Worm (Caenorhabditis elegans) whole organism, L2 larva: Measurements from ENCODE around the gene T23G5.2.

ENCODE experiments used
- C34F6.9 ChIP-seq: fragments of 150-350 bp; optimal IDR thresholded peaks from 2 replicates; lab custom pipeline; 2014; ENCODE audit warnings: missing biosample characterization, missing genetic modification characterization
- Y55F3AM.14 ChIP-seq: fragments of 200-800 bp; sonication (Bioruptor generic); optimal IDR thresholded peaks from 2 replicates; lab custom pipeline; 2018; ENCODE audit warnings: mild to moderate bottlenecking, missing genetic modification characterization, missing compliant biosample characterization
- alr-1 ChIP-seq: fragments of 150-350 bp; optimal IDR thresholded peaks from 2 replicates; lab custom pipeline; 2014; ENCODE audit warnings: missing biosample characterization, missing genetic modification characterization
- ama-1 ChIP-seq: fragments of 150-350 bp; optimal IDR thresholded peaks from 2 replicates; lab custom pipeline; 2018; ENCODE audit warnings: inconsistent platforms
- blmp-1 ChIP-seq: sonication (generic microtip); optimal IDR thresholded peaks from 2 replicates; lab custom pipeline; 2017; ENCODE audit warnings: missing genetic modification characterization, mild to moderate bottlenecking, missing compliant biosample characterization, antibody characterized with exemption, moderate library complexity; ENCODE audit not compliant: insufficient read depth
- ceh-82 ChIP-seq: fragments of 150-350 bp; optimal IDR thresholded peaks from 2 replicates; lab custom pipeline; 2014; ENCODE audit warnings: missing biosample characterization, missing genetic modification characterization
- crh-2 ChIP-seq: sonication (generic microtip); optimal IDR thresholded peaks from 2 replicates; lab custom pipeline; 2017; ENCODE audit warnings: missing biosample characterization, missing genetic modification characterization
- elt-1 ChIP-seq: fragments of 150-350 bp; optimal IDR thresholded peaks from 2 replicates; lab custom pipeline; 2014; ENCODE audit warnings: missing biosample characterization, missing genetic modification characterization
- fos-1 ChIP-seq: fragments of 150-350 bp; optimal IDR thresholded peaks from 2 replicates; lab custom pipeline; 2014; ENCODE audit warnings: missing biosample characterization, missing genetic modification characterization
- gmeb-1 ChIP-seq: fragments of 150-350 bp; optimal IDR thresholded peaks from 2 replicates; lab custom pipeline; 2014; ENCODE audit warnings: missing biosample characterization, missing genetic modification characterization
- lin-13 ChIP-seq: fragments of 150-350 bp; optimal IDR thresholded peaks from 2 replicates; lab custom pipeline; 2014; ENCODE audit warnings: missing biosample characterization, missing genetic modification reagents, missing genetic modification characterization
- lsy-2 ChIP-seq, 2 experiments: fragments of 150-350 bp in 1 of 2; sonication (generic microtip) in 1 of 2; optimal IDR thresholded peaks; 2 replicates each; lab custom pipeline; 2014 to 2017; ENCODE audit warnings: missing biosample characterization in 2 of 2, missing genetic modification characterization in 2 of 2
- mab-5 ChIP-seq: fragments of 150-350 bp; optimal IDR thresholded peaks from 2 replicates; lab custom pipeline; 2014; ENCODE audit warnings: missing biosample characterization, missing genetic modification characterization
- mbf-1 ChIP-seq: sonication (generic microtip); optimal IDR thresholded peaks from 2 replicates; lab custom pipeline; 2017; ENCODE audit warnings: missing biosample characterization, missing genetic modification characterization
- mdl-1 ChIP-seq, 2 experiments: fragments of 150-350 bp in 1 of 2; sonication (generic microtip) in 1 of 2; optimal IDR thresholded peaks; 2 replicates each; lab custom pipeline; 2017; ENCODE audit warnings: missing biosample characterization in 2 of 2, missing genetic modification characterization in 2 of 2
- nhr-11 ChIP-seq: fragments of 150-350 bp; optimal IDR thresholded peaks from 2 replicates; lab custom pipeline; 2014; ENCODE audit warnings: missing biosample characterization, missing genetic modification characterization
- nhr-12 ChIP-seq: fragments of 150-350 bp; optimal IDR thresholded peaks from 2 replicates; lab custom pipeline; 2014; ENCODE audit warnings: missing biosample characterization, missing genetic modification characterization
- nhr-129 ChIP-seq: fragments of 150-350 bp; optimal IDR thresholded peaks from 2 replicates; lab custom pipeline; 2014; ENCODE audit warnings: missing biosample characterization, missing genetic modification characterization
- nhr-21 ChIP-seq: fragments of 150-350 bp; optimal IDR thresholded peaks from 2 replicates; lab custom pipeline; 2014; ENCODE audit warnings: missing biosample characterization, missing genetic modification characterization
- nhr-23 ChIP-seq: fragments of 150-350 bp; optimal IDR thresholded peaks from 2 replicates; lab custom pipeline; 2014; ENCODE audit warnings: missing biosample characterization, missing genetic modification reagents, missing genetic modification characterization
- nhr-237 ChIP-seq: fragments of 150-350 bp; optimal IDR thresholded peaks from 2 replicates; lab custom pipeline; 2014; ENCODE audit warnings: missing biosample characterization, missing genetic modification characterization
- nhr-77 ChIP-seq: fragments of 150-350 bp; optimal IDR thresholded peaks from 2 replicates; lab custom pipeline; 2014; ENCODE audit warnings: missing biosample characterization, missing genetic modification characterization
- sem-4 ChIP-seq: fragments of 150-350 bp; optimal IDR thresholded peaks from 2 replicates; lab custom pipeline; 2014; ENCODE audit warnings: missing biosample characterization, missing genetic modification reagents, missing genetic modification characterization
- skn-1 ChIP-seq: sonication (generic microtip); optimal IDR thresholded peaks from 2 replicates; lab custom pipeline; 2017; ENCODE audit warnings: missing biosample characterization, missing genetic modification characterization
- sma-3 ChIP-seq: sonication (generic microtip); optimal IDR thresholded peaks from 2 replicates; lab custom pipeline; 2016; ENCODE audit warnings: missing genetic modification reagents, missing genetic modification characterization, missing compliant biosample characterization
- sma-9 ChIP-seq, 2 experiments: fragments of 150-350 bp in 1 of 2; sonication (generic microtip) in 1 of 2; optimal IDR thresholded peaks; 2 replicates each; lab custom pipeline; 2014 to 2016; ENCODE audit warnings: missing genetic modification characterization in 2 of 2, mild to moderate bottlenecking in 1 of 2, missing biosample characterization in 1 of 2, missing compliant biosample characterization in 1 of 2, missing genetic modification reagents in 1 of 2, moderate library complexity in 1 of 2
- unc-39 ChIP-seq: fragments of 150-350 bp; optimal IDR thresholded peaks from 2 replicates; lab custom pipeline; 2014; ENCODE audit warnings: missing biosample characterization, missing genetic modification characterization
- unc-55 ChIP-seq: fragments of 150-350 bp; sonication (generic microtip); optimal IDR thresholded peaks from 3 replicates; lab custom pipeline; 2014; ENCODE audit warnings: missing biosample characterization, missing genetic modification reagents, missing genetic modification characterization

T23G5.2 gene

DNA sequence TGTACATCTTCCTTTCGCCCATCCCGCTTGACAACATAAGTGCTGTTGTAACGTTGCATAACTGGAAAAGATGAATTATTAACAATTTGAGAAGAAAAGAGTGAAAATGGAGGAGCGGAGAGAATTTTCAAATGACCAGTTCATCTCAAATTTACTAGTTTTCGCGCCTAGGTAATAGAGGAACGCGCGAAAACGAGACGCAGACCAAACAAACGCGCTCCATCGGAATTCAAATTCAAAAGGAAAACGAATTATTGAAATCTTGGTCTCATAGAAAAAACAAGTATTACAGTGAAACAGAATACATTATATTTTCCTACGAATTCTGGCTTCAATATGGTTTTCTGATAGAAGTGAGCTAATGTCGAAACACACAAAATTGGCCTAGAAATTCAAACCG is 7.9 kb downstream of the T23G5.2 start (continued):
- no peak for TF ChIP-seq nhr-23 (tag; lab: Kevin White, UChicago)
- no peak for TF ChIP-seq nhr-12 (tag; lab: Kevin White, UChicago)

DNA sequence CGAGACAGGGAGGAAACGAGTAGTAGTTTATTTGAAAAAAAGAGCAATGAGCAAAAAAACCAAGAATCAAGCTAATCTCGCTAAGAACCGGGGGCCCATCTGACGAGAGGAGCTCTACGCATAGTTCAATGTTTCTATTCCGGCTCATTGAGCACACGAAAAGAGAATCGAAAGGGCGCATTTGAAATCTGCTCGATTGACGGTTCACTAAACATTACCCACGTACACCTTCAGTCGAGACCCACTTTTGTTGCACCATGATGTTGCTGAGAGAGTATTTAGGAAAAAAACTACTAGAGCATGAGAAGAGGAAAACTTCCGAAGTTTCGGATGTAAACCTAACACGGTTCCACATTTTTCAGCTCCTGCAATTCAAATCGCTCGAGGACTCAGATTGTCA is 11.1 kb downstream of the T23G5.2 start:
- TF ChIP-seq crh-2 (tag; lab: Kevin White, UChicago) = no peak
- TF ChIP-seq sma-3 (GFP tag; lab: Kevin White, UChicago) = no peak
- no peak for TF ChIP-seq sem-4 (tag; lab: Kevin White, UChicago)

DNA sequence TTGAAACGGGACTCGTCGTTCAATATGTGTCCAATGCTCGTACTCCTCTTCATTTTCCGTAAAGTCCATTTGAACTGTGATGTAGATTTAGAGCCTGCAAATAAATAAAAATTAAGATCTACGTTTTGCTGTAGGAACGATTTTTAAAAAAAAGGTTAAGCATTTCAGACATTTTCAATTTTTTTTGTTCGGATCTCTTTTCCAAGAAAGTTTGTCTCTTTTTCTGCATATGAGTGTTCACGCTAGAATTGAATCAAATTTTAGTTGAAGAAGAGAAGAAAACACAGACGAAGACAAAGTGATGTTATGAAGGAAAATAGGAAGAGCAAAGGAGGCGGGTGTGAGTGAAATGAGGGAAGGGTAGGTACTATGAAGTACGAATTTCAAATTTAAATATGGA is 20.8 kb downstream of the T23G5.2 start, which contains the start of gene npr-29:
TSS of gene npr-29 (minus strand) at position 101 of the 400 bp plus-strand sequence.
- TF ChIP-seq skn-1 (tag; lab: Kevin White, UChicago) = no peak
- no peak for TF ChIP-seq sem-4 (tag; lab: Kevin White, UChicago)
- TF ChIP-seq nhr-21 (tag; lab: Kevin White, UChicago) = no peak
- no peak for TF ChIP-seq lin-13 (GFP tag; lab: Kevin White, UChicago)
- no peak for TF ChIP-seq lsy-2 (tag; optimal IDR thresholded peaks at IDR 0.05; lab: Kevin White, UChicago)
- TF ChIP-seq nhr-77 (tag; lab: Kevin White, UChicago) = no peak
- no peak for TF ChIP-seq nhr-11 (tag; lab: Kevin White, UChicago)

DNA sequence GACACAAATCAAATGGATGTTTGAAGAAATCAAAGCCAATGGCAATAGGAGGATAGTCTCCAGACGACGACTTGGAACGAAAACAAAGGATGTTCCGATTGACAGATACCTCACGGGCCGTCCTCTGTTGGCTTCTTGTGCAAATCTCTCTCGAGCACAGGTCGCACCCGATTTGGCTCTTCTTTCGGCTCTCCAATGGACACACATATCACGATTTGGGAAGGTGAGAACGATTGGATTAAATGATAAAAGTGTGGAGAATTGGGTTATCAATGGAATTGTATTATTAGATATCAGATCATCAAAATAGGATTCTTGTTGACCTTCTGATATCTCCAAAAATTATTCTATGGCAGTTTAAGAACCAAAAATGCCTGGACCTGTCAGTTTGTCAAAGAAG is 29.9 kb downstream of the T23G5.2 start, which contains the start of gene ZC84.1:
TSS of gene ZC84.1 (minus strand) at position 101 of the 400 bp plus-strand sequence.
- TF ChIP-seq C34F6.9 (tag; lab: Kevin White, UChicago) (no peak), ceh-82 (tag; lab: Kevin White, UChicago) (no peak), lsy-2 (tag; optimal IDR thresholded peaks at IDR 0.05; lab: Kevin White, UChicago) (no peak), skn-1 (tag; lab: Kevin White, UChicago) (no peak), nhr-21 (tag; lab: Kevin White, UChicago) (no peak), blmp-1 (tag; lab: Kevin White, UChicago) (no peak), mbf-1 (tag; lab: Kevin White, UChicago) (no peak), unc-39 (no peak), elt-1 (tag; lab: Kevin White, UChicago) (no peak), sma-3 (GFP tag; lab: Kevin White, UChicago) (no peak), sma-9 (GFP tag; optimal IDR thresholded peaks at IDR 0.05; lab: Kevin White, UChicago) (no peak), sma-9 (tag; optimal IDR thresholded peaks at IDR 0.05; lab: Kevin White, UChicago) (no peak), ama-1 (lab: Kevin White, UChicago) (no peak), nhr-11 (tag; lab: Kevin White, UChicago) (no peak), unc-55 (GFP tag; lab: Kevin White, UChicago) (no peak), crh-2 (tag; lab: Kevin White, UChicago) (no peak)

DNA sequence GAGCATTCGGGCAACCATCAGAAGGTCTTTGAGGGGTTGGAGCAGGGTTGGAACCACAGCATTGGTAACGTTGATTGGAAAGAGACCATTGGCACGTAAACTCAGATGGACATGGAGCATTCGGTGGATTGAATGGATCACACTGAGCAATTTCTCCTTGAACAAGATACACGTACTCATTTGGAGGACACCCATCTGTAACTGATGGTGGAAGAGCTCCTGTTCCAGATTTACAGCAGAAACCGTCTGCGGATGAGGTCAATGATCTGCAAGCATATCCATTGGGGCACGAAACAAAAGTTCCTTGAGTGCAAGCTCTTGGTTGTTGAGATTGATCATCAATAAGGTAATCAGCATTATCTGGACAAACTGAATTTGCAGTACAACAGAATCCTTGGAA is 34.2 kb downstream of the T23G5.2 start:
- no peak for TF ChIP-seq Y55F3AM.14 (GFP tag; lab: Kevin White, UChicago)
- TF ChIP-seq unc-39 = no peak
- no peak for TF ChIP-seq lsy-2 (tag; optimal IDR thresholded peaks at IDR 0.05; lab: Kevin White, UChicago)
- TF ChIP-seq mdl-1 (tag; optimal IDR thresholded peaks at IDR 0.05; lab: Kevin White, UChicago) = no peak
- TF ChIP-seq nhr-23 (tag; lab: Kevin White, UChicago) = no peak
- no peak for TF ChIP-seq mab-5 (tag; lab: Kevin White, UChicago)
- TF ChIP-seq ceh-82 (tag; lab: Kevin White, UChicago) = no peak
- TF ChIP-seq mbf-1 (tag; lab: Kevin White, UChicago) = no peak
- TF ChIP-seq nhr-11 (tag; lab: Kevin White, UChicago) = no peak
- no peak for TF ChIP-seq nhr-77 (tag; lab: Kevin White, UChicago)

DNA sequence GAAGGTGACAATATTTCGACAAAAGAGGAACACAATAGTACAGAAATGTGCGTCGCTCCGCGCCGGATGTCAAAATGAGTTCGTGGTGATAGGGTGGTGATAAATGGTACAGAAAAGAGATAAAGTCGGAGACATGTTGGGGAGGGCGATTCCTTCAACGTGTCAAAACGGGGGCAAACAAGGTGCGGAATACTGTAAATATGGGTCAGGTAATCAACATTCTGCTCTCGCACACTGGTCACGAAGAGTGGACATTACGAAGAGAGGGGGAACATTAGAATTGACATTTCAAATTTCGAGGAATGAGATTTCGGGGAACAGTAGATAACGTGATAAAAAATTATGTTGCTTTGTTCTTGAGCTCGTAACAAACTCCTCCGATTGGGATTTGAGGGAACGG is 36.5 kb downstream of the T23G5.2 start, which contains the start of gene ZC84.6:
TSS of gene ZC84.6 (minus strand) at position 101 of the 400 bp plus-strand sequence.
- TF ChIP-seq fos-1 (no peak), alr-1 (no peak), nhr-237 (tag; lab: Kevin White, UChicago) (no peak), nhr-129 (tag; lab: Kevin White, UChicago) (no peak), gmeb-1 (tag; lab: Kevin White, UChicago) (no peak), lsy-2 (tag; optimal IDR thresholded peaks at IDR 0.05; lab: Kevin White, UChicago) (no peak), sem-4 (tag; lab: Kevin White, UChicago) (no peak), nhr-12 (tag; lab: Kevin White, UChicago) (no peak), nhr-23 (tag; lab: Kevin White, UChicago) (no peak)
